Fruit fly (Drosophila melanogaster) whole organism, embryonic: ENCODE measurements around the gene CG34125.

Source experiments
- Atf6 ChIP-seq: fragments of 200-800 bp; sonication (Bioruptor generic); IDR thresholded peaks from 2 replicates; pipeline ENCODE4 v1.3.6; 2022; ENCODE audit warnings: missing biosample characterization, missing genetic modification characterization
- CG10147 ChIP-seq: fragments of 200-800 bp; sonication (Bioruptor generic); optimal IDR thresholded peaks from 2 replicates; lab custom pipeline; 2019; ENCODE audit warnings: missing biosample characterization, mild to moderate bottlenecking, missing genetic modification characterization, moderate library complexity
- CG10209 ChIP-seq: fragments of 200-800 bp; sonication (Bioruptor generic); optimal IDR thresholded peaks from 3 replicates; lab custom pipeline; 2017; ENCODE audit warnings: missing biosample characterization, mild to moderate bottlenecking, missing genetic modification characterization, missing genetic modification reagents
- CG11560 ChIP-seq: fragments of 200-800 bp; sonication (Bioruptor generic); IDR thresholded peaks from 3 replicates; pipeline ENCODE4 v1.3.6; 2022; ENCODE audit warnings: missing biosample characterization, missing genetic modification characterization
- CG12659 ChIP-seq: fragments of 200-800 bp; sonication (Bioruptor generic); optimal IDR thresholded peaks from 3 replicates; lab custom pipeline; 2017; ENCODE audit warnings: mild to moderate bottlenecking, missing biosample characterization, missing genetic modification reagents, missing genetic modification characterization
- CG12744 ChIP-seq: fragments of 200-800 bp; sonication (Bioruptor generic); optimal IDR thresholded peaks from 2 replicates; lab custom pipeline; 2016; ENCODE audit warnings: missing biosample characterization, missing genetic modification characterization
- CG13287 ChIP-seq: fragments of 200-800 bp; sonication (Bioruptor generic); IDR thresholded peaks from 2 replicates; pipeline ENCODE4 v1.3.6; 2022; ENCODE audit warnings: missing biosample characterization, missing genetic modification characterization; ENCODE audit not compliant: partially characterized antibody
- CG17568 ChIP-seq: fragments of 200-800 bp; sonication (Bioruptor generic); optimal IDR thresholded peaks from 2 replicates; lab custom pipeline; 2018; ENCODE audit warnings: missing biosample characterization, mild to moderate bottlenecking, missing genetic modification characterization, moderate library complexity
- CG18011 ChIP-seq: fragments of 200-800 bp; sonication (Bioruptor generic); optimal IDR thresholded peaks from 2 replicates; lab custom pipeline; 2017; ENCODE audit warnings: missing biosample characterization, missing genetic modification characterization, mild to moderate bottlenecking, moderate library complexity, missing genotype
- CG2199 ChIP-seq: fragments of 200-800 bp; sonication (Bioruptor generic); IDR thresholded peaks from 3 replicates; pipeline ENCODE4 v1.3.6; 2022; ENCODE audit warnings: missing biosample characterization, missing genetic modification characterization
- CG2889 ChIP-seq: fragments of 200-800 bp; sonication (Bioruptor generic); IDR thresholded peaks from 3 replicates; pipeline ENCODE4 v1.3.6; 2022; ENCODE audit warnings: missing biosample characterization, missing genetic modification characterization
- CG30431 ChIP-seq: fragments of 200-800 bp; sonication (Bioruptor generic); optimal IDR thresholded peaks from 2 replicates; lab custom pipeline; 2017; ENCODE audit warnings: missing biosample characterization, missing genetic modification characterization
- CG3281 ChIP-seq: fragments of 200-800 bp; sonication (Bioruptor generic); optimal IDR thresholded peaks from 3 replicates; lab custom pipeline; 2017; ENCODE audit warnings: missing biosample characterization, mild to moderate bottlenecking, missing genetic modification characterization
- CG34376 ChIP-seq: fragments of 200-800 bp; sonication (Bioruptor generic); optimal IDR thresholded peaks from 2 replicates; lab custom pipeline; 2018; ENCODE audit warnings: missing biosample characterization, mild to moderate bottlenecking, missing genetic modification characterization
- CG4328 ChIP-seq: fragments of 200-800 bp; sonication (Bioruptor generic); optimal IDR thresholded peaks from 3 replicates; lab custom pipeline; 2017; ENCODE audit warnings: missing biosample characterization, missing genetic modification reagents, missing genetic modification characterization
- CG4730 ChIP-seq: fragments of 200-800 bp; sonication (Bioruptor generic); IDR thresholded peaks from 2 replicates; pipeline ENCODE4 v1.3.6; 2022; ENCODE audit warnings: missing biosample characterization, missing genetic modification characterization
- CG4854 ChIP-seq: fragments of 200-800 bp; sonication (Bioruptor generic); optimal IDR thresholded peaks from 2 replicates; lab custom pipeline; 2016; ENCODE audit warnings: missing biosample characterization, missing genetic modification characterization, inconsistent platforms
- CG6254 ChIP-seq: fragments of 200-800 bp; sonication (Bioruptor generic); optimal IDR thresholded peaks from 3 replicates; lab custom pipeline; 2017; ENCODE audit warnings: mild to moderate bottlenecking, missing biosample characterization, missing genetic modification reagents, missing genetic modification characterization
- CG6765 ChIP-seq: fragments of 200-800 bp; sonication (Bioruptor generic); optimal IDR thresholded peaks from 3 replicates; lab custom pipeline; 2017; ENCODE audit warnings: missing biosample characterization, mild to moderate bottlenecking, missing genetic modification characterization
- CG7556 ChIP-seq: fragments of 200-800 bp; sonication (Bioruptor generic); optimal IDR thresholded peaks from 2 replicates; lab custom pipeline; 2017; ENCODE audit warnings: missing biosample characterization, mild to moderate bottlenecking, missing genetic modification characterization
- CG9609 ChIP-seq: fragments of 200-800 bp; sonication (Bioruptor generic); optimal IDR thresholded peaks from 3 replicates; lab custom pipeline; 2016; ENCODE audit warnings: missing biosample characterization, missing genetic modification characterization
- CG9797 ChIP-seq: fragments of 200-800 bp; sonication (Bioruptor generic); optimal IDR thresholded peaks from 3 replicates; lab custom pipeline; 2018; ENCODE audit warnings: missing biosample characterization, mild to moderate bottlenecking, missing genetic modification characterization
- CG9817 ChIP-seq: fragments of 200-800 bp; sonication (Bioruptor generic); optimal IDR thresholded peaks from 2 replicates; lab custom pipeline; 2018; ENCODE audit warnings: missing biosample characterization, mild to moderate bottlenecking, missing genetic modification characterization, moderate library complexity
- Doc3 ChIP-seq: fragments of 200-800 bp; sonication (Bioruptor generic); IDR thresholded peaks from 3 replicates; pipeline ENCODE4 v1.3.6; 2022; ENCODE audit warnings: missing biosample characterization, missing genetic modification characterization; ENCODE audit not compliant: partially characterized antibody
- Dp ChIP-seq: fragments of 200-800 bp; sonication (Bioruptor generic); optimal IDR thresholded peaks from 2 replicates; lab custom pipeline; 2018; ENCODE audit warnings: missing biosample characterization, mild to moderate bottlenecking, missing genetic modification characterization, moderate library complexity
- E2f2 ChIP-seq: fragments of 200-800 bp; sonication (Bioruptor generic); IDR thresholded peaks from 2 replicates; pipeline ENCODE4 v1.3.6; 2022; ENCODE audit warnings: missing biosample characterization, missing genetic modification characterization
- MBD-R2 ChIP-seq: fragments of 200-800 bp; sonication (Bioruptor generic); IDR thresholded peaks from 2 replicates; pipeline ENCODE4 v1.3.6; 2022; ENCODE audit warnings: missing biosample characterization, missing genetic modification characterization
- Med ChIP-seq: fragments of 200-800 bp; sonication (Bioruptor generic); peaks from one replicate; lab custom pipeline; 2016; ENCODE audit warnings: missing biosample characterization, missing genetic modification characterization, mild to moderate bottlenecking, inconsistent platforms, moderate library complexity
- Oaz ChIP-seq: fragments of 200-800 bp; sonication (Bioruptor generic); IDR thresholded peaks from 2 replicates; pipeline ENCODE4 v1.3.6; 2022; ENCODE audit warnings: missing biosample characterization, missing genetic modification characterization
- Stat92E ChIP-seq, 3 experiments: fragments of >200 bp in 2 of 3; fragments of 200-800 bp in 1 of 3; sonication (Bioruptor generic) in 1 of 3; optimal IDR thresholded peaks; 2 replicates each; lab custom pipeline; 2017 to 2019; ENCODE audit warnings: missing biosample characterization in 3 of 3, missing genetic modification characterization in 3 of 3, mild to moderate bottlenecking in 1 of 3, moderate library complexity in 1 of 3
- ase ChIP-seq: fragments of 200-800 bp; sonication (Bioruptor generic); IDR thresholded peaks from 3 replicates; pipeline ENCODE4 v1.3.6; 2022; ENCODE audit warnings: missing biosample characterization, missing genetic modification characterization
- bab2 ChIP-seq: fragments of 200-800 bp; sonication (Bioruptor generic); optimal IDR thresholded peaks from 2 replicates; lab custom pipeline; 2016; ENCODE audit warnings: missing biosample characterization, missing genetic modification characterization
- chinmo ChIP-seq: fragments of 200-800 bp; sonication (Bioruptor generic); IDR thresholded peaks from 4 replicates; pipeline ENCODE4 v1.3.6; 2022; ENCODE audit warnings: missing biosample characterization, missing genetic modification characterization; ENCODE audit not compliant: partially characterized antibody
- corto ChIP-seq: fragments of 200-800 bp; sonication (Bioruptor generic); optimal IDR thresholded peaks from 2 replicates; lab custom pipeline; 2016; ENCODE audit warnings: missing biosample characterization, mild to moderate bottlenecking, missing genetic modification characterization, moderate library complexity
- crp ChIP-seq, 2 experiments: fragments of 200-800 bp; sonication (Bioruptor generic); optimal IDR thresholded peaks; 2 replicates in 1 of 2; 3 replicates in 1 of 2; lab custom pipeline; 2017; ENCODE audit warnings: missing biosample characterization in 2 of 2, missing genetic modification characterization in 2 of 2, mild to moderate bottlenecking in 1 of 2, moderate library complexity in 1 of 2
- esg ChIP-seq: fragments of 200-800 bp; sonication (Bioruptor generic); conservative IDR thresholded peaks from 2 replicates; pipeline ENCODE4 v1.3.6; 2022; ENCODE audit warnings: missing biosample characterization, missing genetic modification characterization
- ham ChIP-seq: fragments of 200-800 bp; sonication (Bioruptor generic); IDR thresholded peaks from 2 replicates; pipeline ENCODE4 v1.3.6; 2022; ENCODE audit warnings: missing biosample characterization, missing genetic modification characterization
- jigr1 ChIP-seq: fragments of 200-800 bp; sonication (Bioruptor generic); IDR thresholded peaks from 3 replicates; pipeline ENCODE4 v1.3.6; 2022; ENCODE audit warnings: missing biosample characterization, missing genetic modification characterization
- klu ChIP-seq: fragments of 200-800 bp; sonication (Bioruptor generic); IDR thresholded peaks from 2 replicates; pipeline ENCODE4 v1.3.6; 2022; ENCODE audit warnings: missing biosample characterization, missing genetic modification characterization
- lbe ChIP-seq: fragments of 200-800 bp; sonication (Bioruptor generic); optimal IDR thresholded peaks from 2 replicates; lab custom pipeline; 2016; ENCODE audit warnings: missing biosample characterization, mild to moderate bottlenecking, missing genetic modification characterization
- nerfin-1 ChIP-seq: fragments of 200-800 bp; sonication (Bioruptor generic); optimal IDR thresholded peaks from 3 replicates; lab custom pipeline; 2019; ENCODE audit warnings: missing biosample characterization, mild to moderate bottlenecking, missing genetic modification characterization, moderate library complexity
- nerfin-2 ChIP-seq: fragments of 200-800 bp; sonication (Bioruptor generic); IDR thresholded peaks from 2 replicates; pipeline ENCODE4 v1.3.6; 2022; ENCODE audit warnings: missing biosample characterization, missing genetic modification characterization; ENCODE audit not compliant: partially characterized antibody
- pzg ChIP-seq: fragments of 200-800 bp; sonication (Bioruptor generic); optimal IDR thresholded peaks from 3 replicates; lab custom pipeline; 2018; ENCODE audit warnings: missing biosample characterization, mild to moderate bottlenecking, missing genetic modification characterization, moderate library complexity
- row ChIP-seq: fragments of 200-800 bp; sonication (Bioruptor generic); IDR thresholded peaks from 3 replicates; pipeline ENCODE4 v1.3.6; 2022; ENCODE audit warnings: missing biosample characterization, missing genetic modification characterization
- run ChIP-seq: fragments of 200-800 bp; sonication (Bioruptor generic); optimal IDR thresholded peaks from 3 replicates; lab custom pipeline; 2018; ENCODE audit warnings: missing biosample characterization, mild to moderate bottlenecking, missing genetic modification characterization
- sob ChIP-seq: fragments of 200-800 bp; sonication (Bioruptor generic); IDR thresholded peaks from 2 replicates; pipeline ENCODE4 v1.3.6; 2022; ENCODE audit warnings: missing biosample characterization, missing genetic modification characterization
- zfh2 ChIP-seq: fragments of 200-800 bp; sonication (Bioruptor generic); optimal IDR thresholded peaks from 2 replicates; lab custom pipeline; 2016; ENCODE audit warnings: missing biosample characterization, missing genetic modification characterization

Gene CG34125

DNA sequence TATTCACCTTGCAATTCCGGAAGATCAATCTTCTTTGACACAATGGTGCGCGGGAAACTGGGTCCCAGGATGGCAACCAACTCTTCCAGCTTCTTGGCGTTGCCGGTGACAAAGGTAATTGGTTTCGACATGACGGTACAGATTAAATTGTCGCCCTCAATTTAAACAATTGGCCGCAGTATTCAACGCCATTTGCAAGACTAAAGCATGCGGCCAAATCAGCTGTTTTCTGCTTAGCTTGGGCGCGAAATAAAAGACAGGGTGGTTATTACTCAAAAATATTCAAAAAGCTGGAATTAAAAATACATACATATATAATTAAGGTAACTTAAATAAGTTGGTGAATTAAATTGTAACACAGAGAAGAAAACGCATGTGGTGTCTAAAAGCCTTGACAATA, 13.7 kb downstream of the CG34125 start, which contains the start of gene CG8891:
Gene CG8891, minus strand, starts transcription at position 242 of the 400 bp plus-strand sequence.
- TF ChIP-seq Dp (GFP tag; lab: Kevin White, UChicago) (peak; percentile 77), Med (GFP tag; lab: Kevin White, UChicago) (peak; percentile 25), MBD-R2 (GFP tag; lab: Robert Waterston, UW) (peak; percentile 52), CG7556 (no peak), chinmo (GFP tag; lab: Robert Waterston, UW) (0 out of 4 replicates have a peak, but pooled peaks have one; percentile 64), CG9817 (no peak), Atf6 (GFP tag; lab: Robert Waterston, UW) (no peak), CG6254 (GFP tag; lab: Kevin White, UChicago) (peak; percentile 97), Stat92E (GFP tag; optimal IDR thresholded peaks at IDR 0.05; lab: Kevin White, UChicago) (no peak), run (tag; lab: Kevin White, UChicago) (no peak), crp (GFP tag; optimal IDR thresholded peaks at IDR 0.05; lab: Kevin White, UChicago) (peak in 1 of 2 experiments; percentile 83), pzg (peak; percentile 8), CG13287 (GFP tag; lab: Robert Waterston, UW) (peak; percentile 16; the same call in 1 of the 2 replicates), CG18011 (GFP tag; lab: Kevin White, UChicago) (peak; percentile 17), CG3281 (GFP tag; lab: Kevin White, UChicago) (peak; percentile 83), E2f2 (GFP tag; lab: Robert Waterston, UW) (peak; percentile 88), ham (GFP tag; lab: Robert Waterston, UW) (no peak)
- TF ChIP-seq, all 482 proteins: peak for 11

DNA sequence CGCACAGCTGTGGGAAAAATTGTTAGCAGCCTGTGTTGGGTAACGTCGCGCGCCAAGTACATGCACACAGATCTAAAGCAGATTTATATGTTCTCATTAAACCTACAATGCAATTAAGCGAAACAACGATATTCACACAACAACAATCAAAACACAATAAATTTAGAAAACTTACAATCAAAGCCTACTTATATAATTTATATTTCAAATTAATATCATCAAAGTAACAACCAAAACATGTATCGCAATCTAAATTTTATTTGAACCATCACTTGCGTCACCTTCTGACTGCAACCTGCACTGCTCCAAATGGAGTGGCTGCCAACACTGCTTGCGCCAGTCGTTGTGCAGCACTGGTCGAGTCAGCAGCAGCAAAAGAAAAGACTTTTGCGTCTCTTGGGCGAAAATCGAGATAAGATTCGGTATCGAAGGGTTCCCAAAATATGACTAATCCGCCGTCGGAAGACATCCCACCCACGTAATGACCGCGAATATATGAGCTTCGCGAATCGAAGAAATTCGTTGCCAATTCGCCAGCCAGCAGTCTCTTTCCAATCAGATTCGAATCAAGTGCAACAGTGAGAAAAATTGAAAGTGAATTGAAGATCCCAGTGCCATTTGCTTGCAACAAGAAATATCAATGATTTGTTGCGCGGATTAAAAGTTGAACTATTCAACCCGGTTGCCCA, 15.9 kb downstream of the CG34125 start, which contains the start of the genes CG8892 and CG34126:
Gene CG8892, minus strand, starts transcription at position 315 of the 689 bp plus-strand sequence.
Gene CG34126, plus strand, starts transcription at position 337 of the 689 bp plus-strand sequence.
- no peak for TF ChIP-seq Doc3
- peak; percentile 97 for TF ChIP-seq nerfin-1 (tag; lab: Kevin White, UChicago)
- TF ChIP-seq ase (GFP tag; lab: Robert Waterston, UW), result peak; percentile 92
- TF ChIP-seq CG11560 (tag; lab: Robert Waterston, UW), result peak; percentile 90
- TF ChIP-seq CG12744 (GFP tag; lab: Kevin White, UChicago), result peak; percentile 87
- TF ChIP-seq CG2199 (GFP tag; lab: Robert Waterston, UW), result peak; percentile 74; the same call in 1 of the 3 replicates
- peak; percentile 95 for TF ChIP-seq CG4730 (GFP tag; lab: Robert Waterston, UW)
- TF ChIP-seq CG30431 (GFP tag; lab: Kevin White, UChicago), result peak; percentile 98
- peak; percentile 97 for TF ChIP-seq CG4328
- peak; percentile 95 for TF ChIP-seq lbe
- TF ChIP-seq CG12659 (GFP tag; lab: Kevin White, UChicago), result peak; percentile 99
- peak; percentile 97 for TF ChIP-seq esg (GFP tag; lab: Robert Waterston, UW)
- TF ChIP-seq bab2 (GFP tag; lab: Kevin White, UChicago), result peak; percentile 97
- TF ChIP-seq CG17568 (GFP tag; lab: Kevin White, UChicago), result no peak
- TF ChIP-seq CG9797 (GFP tag; lab: Kevin White, UChicago), result peak; percentile 65
- peak; percentile 98 for TF ChIP-seq sob (GFP tag; lab: Robert Waterston, UW)
- TF ChIP-seq row (GFP tag; lab: Robert Waterston, UW), result peak; percentile 98
- peak; percentile 30; the same call in 1 of the 2 replicates for TF ChIP-seq CG13287 (GFP tag; lab: Robert Waterston, UW)
- TF ChIP-seq jigr1 (GFP tag; lab: Robert Waterston, UW), result peak; percentile 95
- peak; percentile 97 for TF ChIP-seq CG34376 (GFP tag; lab: Kevin White, UChicago)
- TF ChIP-seq zfh2 (GFP tag; lab: Kevin White, UChicago), result peak; percentile 98
- TF ChIP-seq CG4854, result peak; percentile 95
- peak; percentile 98 for TF ChIP-seq CG10209
- peak; percentile 97 for TF ChIP-seq klu (GFP tag; lab: Robert Waterston, UW)
- peak; percentile 97 for TF ChIP-seq CG9609 (GFP tag; lab: Kevin White, UChicago)
- TF ChIP-seq corto (GFP tag; lab: Kevin White, UChicago), result peak; percentile 95
- TF ChIP-seq CG2889, result peak; percentile 95
- TF ChIP-seq Oaz (GFP tag; lab: Robert Waterston, UW), result peak; percentile 90
- peak; percentile 91 for TF ChIP-seq CG6765 (GFP tag; lab: Kevin White, UChicago)
- TF ChIP-seq nerfin-2 (GFP tag; lab: Robert Waterston, UW), result 0 out of 2 replicates have a peak, but pooled peaks have one; percentile 25
- TF ChIP-seq CG10147 (GFP tag; lab: Kevin White, UChicago), result peak; percentile 94
